Fruit fly (Drosophila melanogaster): ENCODE results near the gene fz2.
A peak's percentile ranks its signal among the peaks of the same experiment; 100 is the strongest.

fz2 gene

DNA sequence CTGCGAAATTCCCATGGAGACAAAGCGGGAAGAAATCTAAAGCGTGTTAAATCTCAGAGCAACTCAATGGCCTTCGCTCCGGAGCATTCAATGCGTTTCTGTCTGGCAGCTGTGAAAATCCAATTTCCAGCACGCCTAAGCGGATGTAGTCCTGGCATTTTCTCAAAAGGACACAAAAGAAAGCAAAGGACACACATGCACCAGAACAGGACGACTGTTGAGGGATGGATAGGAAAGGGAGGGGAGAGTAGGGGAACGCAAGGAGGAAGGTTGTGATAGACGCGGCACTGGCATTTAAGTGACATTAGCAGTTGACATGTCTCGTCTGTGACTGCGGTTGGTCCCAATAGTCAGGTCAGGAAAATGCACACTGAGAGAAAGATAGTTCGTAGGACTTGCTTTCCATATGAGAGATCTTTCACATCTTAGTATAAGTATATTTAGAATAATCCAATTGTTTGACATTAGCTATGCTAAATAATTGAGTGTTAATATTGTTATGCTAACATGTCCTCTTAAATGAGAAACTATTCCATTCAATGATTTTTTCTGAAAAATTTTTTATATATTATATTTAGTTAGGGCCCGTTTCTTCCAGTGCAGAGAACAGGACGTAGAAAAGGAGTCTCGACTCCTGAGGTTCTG is 55.9 kb downstream of the fz2 start (continued):
- TF ChIP-seq Lpt (GFP tag; optimal IDR thresholded peaks at IDR 0.05) (no peak), Ada2b (GFP tag; IDR thresholded peaks at IDR 0.05) (no peak), luna (GFP tag; optimal IDR thresholded peaks at IDR 0.05) (no peak), Max (GFP tag; optimal IDR thresholded peaks at IDR 0.05) (no peak), CG8089 (GFP tag; optimal IDR thresholded peaks at IDR 0.05) (no peak), D19B (GFP tag; optimal IDR thresholded peaks at IDR 0.05) (no peak), h (optimal IDR thresholded peaks at IDR 0.05) (no peak), CG9876 (GFP tag; optimal IDR thresholded peaks at IDR 0.05) (no peak), CG16813 (GFP tag; IDR thresholded peaks at IDR 0.05; ENCODE audit: partially characterized antibody) (no peak), Sox100B (GFP tag; optimal IDR thresholded peaks at IDR 0.05) (no peak), Dref (GFP tag; IDR thresholded peaks at IDR 0.05) (no peak), CG7556 (GFP tag; optimal IDR thresholded peaks at IDR 0.05) (no peak), CG31224 (GFP tag; IDR thresholded peaks at IDR 0.05) (no peak), Deaf1 (tag; optimal IDR thresholded peaks at IDR 0.05) (no peak), wor (GFP tag; IDR thresholded peaks at IDR 0.05) (no peak), crol (GFP tag; IDR thresholded peaks at IDR 0.05) (peak; percentile 89), CG6683 (GFP tag; optimal IDR thresholded peaks at IDR 0.05) (no peak), dpn (GFP tag; optimal IDR thresholded peaks at IDR 0.05) (no peak), CG6689 (GFP tag; IDR thresholded peaks at IDR 0.05) (peak; percentile 45; the same call in 1 of the 2 replicates), ind (GFP tag; optimal IDR thresholded peaks at IDR 0.05) (no peak), lilli (GFP tag; optimal IDR thresholded peaks at IDR 0.05) (no peak), repo (GFP tag; optimal IDR thresholded peaks at IDR 0.05) (no peak), tna (GFP tag; IDR thresholded peaks at IDR 0.05; ENCODE audit: partially characterized antibody) (no peak), her (GFP tag; optimal IDR thresholded peaks at IDR 0.05) (no peak), NfI (GFP tag; optimal IDR thresholded peaks at IDR 0.05) (no peak), Hr78 (GFP tag; optimal IDR thresholded peaks at IDR 0.05) (no peak), CG15269 (tag; optimal IDR thresholded peaks at IDR 0.05) (no peak), Hsf (GFP tag; optimal IDR thresholded peaks at IDR 0.05) (no peak), CG3163 (GFP tag; optimal IDR thresholded peaks at IDR 0.05) (no peak), CG12942 (GFP tag; optimal IDR thresholded peaks at IDR 0.05) (no peak), danr (GFP tag; IDR thresholded peaks at IDR 0.05) (no peak), p53 (GFP tag; optimal IDR thresholded peaks at IDR 0.05) (no peak), Aef1 (GFP tag; IDR thresholded peaks at IDR 0.05) (no peak), CG31388 (GFP tag; optimal IDR thresholded peaks at IDR 0.05) (no peak), CG12104 (GFP tag; optimal IDR thresholded peaks at IDR 0.05) (no peak), grn (GFP tag; optimal IDR thresholded peaks at IDR 0.05) (no peak), HLH54F (GFP tag; optimal IDR thresholded peaks at IDR 0.05) (no peak), CG9437 (GFP tag; optimal IDR thresholded peaks at IDR 0.05) (no peak), Abd-B (GFP tag; optimal IDR thresholded peaks at IDR 0.05) (no peak), CG2875 (GFP tag; optimal IDR thresholded peaks at IDR 0.05) (no peak), CG17385 (GFP tag; optimal IDR thresholded peaks at IDR 0.05) (no peak), CG33213 (GFP tag; optimal IDR thresholded peaks at IDR 0.05) (no peak), lov (optimal IDR thresholded peaks at IDR 0.05) (no peak), lov (GFP tag; IDR thresholded peaks at IDR 0.05) (no peak), twi (tag; optimal IDR thresholded peaks at IDR 0.05) (peak; percentile 92), bbx (GFP tag; IDR thresholded peaks at IDR 0.05; ENCODE audit: partially characterized antibody) (no peak), Nf-YA (GFP tag; IDR thresholded peaks at IDR 0.05) (no peak), usp (GFP tag; optimal IDR thresholded peaks at IDR 0.05) (no peak), CG12155 (GFP tag; optimal IDR thresholded peaks at IDR 0.05) (no peak), Fer2 (tag; optimal IDR thresholded peaks at IDR 0.05) (no peak), crp (GFP tag; optimal IDR thresholded peaks at IDR 0.05) (no peak), CG2712 (tag; optimal IDR thresholded peaks at IDR 0.05) (peak; percentile 74)
